Worm (Caenorhabditis elegans): Measurements from ENCODE around the gene pqn-57.

DNA sequence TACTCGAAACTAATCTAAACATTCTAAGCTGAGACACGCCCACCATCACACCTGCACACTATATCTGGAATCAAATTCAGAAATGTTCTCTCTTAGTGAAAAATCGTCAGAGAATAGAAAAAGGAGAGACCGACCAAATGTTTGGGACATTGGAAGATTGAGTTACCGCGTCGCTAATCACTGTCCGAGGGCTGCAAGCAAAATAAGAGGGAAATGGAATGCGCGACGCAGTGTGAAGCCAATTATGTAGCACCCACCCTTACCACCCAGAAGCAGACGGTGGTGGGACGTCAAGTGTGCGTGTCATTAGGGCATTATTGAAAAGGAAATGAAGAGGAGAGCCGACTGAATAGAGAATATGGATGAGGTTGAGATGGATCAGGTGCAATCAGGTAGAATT, 9.2 kb downstream of the pqn-57 start:
- TF ChIP-seq lin-39 (tag; optimal IDR thresholded peaks at IDR 0.05) (no peak), R02D3.7 (tag; optimal IDR thresholded peaks at IDR 0.05) (no peak)

Data from whole organism, L4 larva.